Worm (Caenorhabditis elegans) whole organism, L1 larva: Measurements from ENCODE around the gene BE10.1.

Experiments
- C34B4.2 ChIP-seq: sonication (generic microtip); optimal IDR thresholded peaks from 2 replicates; lab custom pipeline; 2017; ENCODE audit warnings: mild to moderate bottlenecking, missing genetic modification characterization, missing compliant biosample characterization
- F16B12.6 ChIP-seq: fragments of 150-350 bp; optimal IDR thresholded peaks from 2 replicates; lab custom pipeline; 2014; ENCODE audit warnings: missing biosample characterization, missing genetic modification characterization
- Y116A8C.19 ChIP-seq: sonication (generic microtip); optimal IDR thresholded peaks from 2 replicates; lab custom pipeline; 2016; ENCODE audit warnings: missing compliant biosample characterization, missing genetic modification characterization, borderline replicate concordance
- aly-2 ChIP-seq: fragments of 150-350 bp; optimal IDR thresholded peaks from 2 replicates; lab custom pipeline; 2014; ENCODE audit warnings: missing biosample characterization, missing genetic modification characterization
- ama-1 ChIP-seq: fragments of 150-350 bp; optimal IDR thresholded peaks from 2 replicates; lab custom pipeline; 2014
- ceh-63 ChIP-seq: fragments of 200-800 bp; sonication (Bioruptor generic); optimal IDR thresholded peaks from 2 replicates; lab custom pipeline; 2018; ENCODE audit warnings: mild to moderate bottlenecking, missing genetic modification characterization, missing compliant biosample characterization
- ceh-82 ChIP-seq, 3 experiments: fragments of 150-350 bp in 1 of 3; sonication (generic microtip) in 2 of 3; optimal IDR thresholded peaks; 2 replicates each; lab custom pipeline; 2014 to 2017; ENCODE audit warnings: missing biosample characterization in 3 of 3, missing genetic modification characterization in 3 of 3
- ceh-90 ChIP-seq: sonication (generic microtip); optimal IDR thresholded peaks from 2 replicates; lab custom pipeline; 2016; ENCODE audit warnings: missing genetic modification characterization, missing compliant biosample characterization
- efl-1 ChIP-seq, 4 experiments: fragments of 150-350 bp; optimal IDR thresholded peaks in 3 of 4; peaks in 1 of 4; 1 replicate in 1 of 4; 2 replicates in 3 of 4; lab custom pipeline; 2014; ENCODE audit warnings: missing biosample characterization in 2 of 4, missing genetic modification characterization in 2 of 4, missing genetic modification reagents in 2 of 4
- egl-13 ChIP-seq: sonication (generic microtip); optimal IDR thresholded peaks from 2 replicates; lab custom pipeline; 2016; ENCODE audit warnings: missing genotype, missing genetic modification reagents, missing genetic modification characterization, missing compliant biosample characterization
- egl-27 ChIP-seq, 2 experiments: fragments of 150-350 bp in 1 of 2; sonication (generic microtip); optimal IDR thresholded peaks; 3 replicates each; lab custom pipeline; 2017 to 2018; ENCODE audit warnings: missing biosample characterization in 2 of 2, missing genetic modification characterization in 2 of 2, missing genetic modification reagents in 2 of 2
- fkh-10 ChIP-seq: sonication (generic microtip); optimal IDR thresholded peaks from 2 replicates; lab custom pipeline; 2017; ENCODE audit warnings: missing biosample characterization, missing genetic modification reagents, missing genetic modification characterization
- fkh-8 ChIP-seq: sonication (generic microtip); optimal IDR thresholded peaks from 2 replicates; lab custom pipeline; 2016; ENCODE audit warnings: mild to moderate bottlenecking, missing genetic modification characterization, missing compliant biosample characterization
- jun-1 ChIP-seq: fragments of 150-350 bp; optimal IDR thresholded peaks from 2 replicates; lab custom pipeline; 2014; ENCODE audit warnings: missing biosample characterization, missing genetic modification reagents, missing genetic modification characterization
- lin-13 ChIP-seq: fragments of 150-350 bp; optimal IDR thresholded peaks from 2 replicates; lab custom pipeline; 2014; ENCODE audit warnings: missing biosample characterization, missing genetic modification reagents, missing genetic modification characterization
- lin-35 ChIP-seq, 2 experiments: fragments of 150-350 bp; optimal IDR thresholded peaks; 2 replicates each; lab custom pipeline; 2014; ENCODE audit warnings: missing biosample characterization in 2 of 2, missing genetic modification characterization in 2 of 2, missing genetic modification reagents in 2 of 2
- mab-9 ChIP-seq: fragments of 200-800 bp; sonication (Bioruptor generic); IDR thresholded peaks from 2 replicates; pipeline ENCODE4 v1.3.6; 2022; ENCODE audit warnings: missing genetic modification reagents, missing genetic modification characterization, missing compliant biosample characterization
- mdl-1 ChIP-seq, 2 experiments: fragments of 150-350 bp; optimal IDR thresholded peaks; 2 replicates each; lab custom pipeline; 2014 to 2017; ENCODE audit warnings: missing biosample characterization in 2 of 2, missing genetic modification characterization in 2 of 2, inconsistent platforms in 1 of 2
- nhr-20 ChIP-seq: sonication (generic microtip); optimal IDR thresholded peaks from 2 replicates; lab custom pipeline; 2016; ENCODE audit warnings: mild to moderate bottlenecking, missing genetic modification characterization, missing compliant biosample characterization
- nhr-237 ChIP-seq: fragments of 150-350 bp; optimal IDR thresholded peaks from 2 replicates; lab custom pipeline; 2014; ENCODE audit warnings: missing biosample characterization, missing genetic modification characterization
- nhr-85 ChIP-seq: sonication (generic microtip); peaks from one replicate; lab custom pipeline; 2016; ENCODE audit warnings: missing genetic modification characterization, inconsistent platforms, missing compliant biosample characterization
- snpc-4 ChIP-seq: fragments of 150-350 bp; optimal IDR thresholded peaks from 2 replicates; lab custom pipeline; 2014; ENCODE audit warnings: missing biosample characterization, missing genetic modification characterization
- snu-23 ChIP-seq: sonication (generic microtip); optimal IDR thresholded peaks from 2 replicates; lab custom pipeline; 2016; ENCODE audit warnings: missing genetic modification characterization, missing compliant biosample characterization
- sptf-1 ChIP-seq: fragments of 150-350 bp; optimal IDR thresholded peaks from 2 replicates; lab custom pipeline; 2014; ENCODE audit warnings: missing biosample characterization, missing genetic modification characterization
- tbx-2 ChIP-seq: sonication (generic microtip); optimal IDR thresholded peaks from 2 replicates; lab custom pipeline; 2016; ENCODE audit warnings: missing genetic modification characterization, missing compliant biosample characterization
- tlp-1 ChIP-seq: fragments of 150-350 bp; optimal IDR thresholded peaks from 2 replicates; lab custom pipeline; 2014; ENCODE audit warnings: missing biosample characterization, missing genetic modification characterization
- unc-86 ChIP-seq: sonication (generic microtip); optimal IDR thresholded peaks from 2 replicates; lab custom pipeline; 2016; ENCODE audit warnings: missing genetic modification characterization, missing compliant biosample characterization
- vab-15 ChIP-seq: sonication (generic microtip); optimal IDR thresholded peaks from 2 replicates; lab custom pipeline; 2017; ENCODE audit warnings: missing genotype, mild to moderate bottlenecking, missing genetic modification characterization, missing compliant biosample characterization
- zag-1 ChIP-seq: fragments of 150-350 bp; optimal IDR thresholded peaks from 2 replicates; lab custom pipeline; 2014; ENCODE audit warnings: missing biosample characterization, missing genetic modification characterization
- zip-4 ChIP-seq: fragments of 200-800 bp; sonication (Bioruptor generic); optimal IDR thresholded peaks from 2 replicates; lab custom pipeline; 2018; ENCODE audit warnings: mild to moderate bottlenecking, missing genetic modification characterization, moderate library complexity, missing compliant biosample characterization
- ztf-11 ChIP-seq, 2 experiments: sonication (generic microtip); optimal IDR thresholded peaks; 2 replicates each; lab custom pipeline; 2016 to 2017; ENCODE audit warnings: missing genetic modification characterization in 2 of 2, missing biosample characterization in 1 of 2, missing compliant biosample characterization in 1 of 2

Gene BE10.1

DNA sequence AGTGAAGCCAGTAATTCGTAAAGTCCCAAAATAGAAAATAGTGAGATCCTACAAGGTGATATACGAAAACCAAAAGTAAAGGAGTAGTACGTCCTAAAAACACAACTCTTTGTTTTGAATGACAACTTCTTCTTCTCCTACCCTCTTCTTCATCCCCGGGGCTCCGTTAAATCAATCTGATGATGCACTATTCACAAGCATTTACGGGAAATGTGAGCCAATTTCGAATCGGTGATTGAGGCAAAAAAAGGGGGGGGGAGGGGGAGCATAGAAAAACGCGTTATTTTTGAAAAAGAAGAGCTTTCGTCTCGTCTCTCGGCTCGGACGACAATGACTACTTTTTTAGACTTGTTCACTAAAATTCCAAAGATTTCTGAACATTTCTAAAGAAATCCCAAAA is 5.4 kb downstream of the BE10.1 start:
- TF ChIP-seq tlp-1 (tag; lab: Kevin White, UChicago) (no peak), fkh-10 (GFP tag; lab: Kevin White, UChicago) (peak; percentile 82)

ce11 chrIII:12779676-12780337 is 9.5 kb downstream of the BE10.1 start, which contains the start of gene gab-1:
gab-1 (minus strand) TSS chrIII:12779726.
- TF ChIP-seq ceh-63 (GFP tag; lab: Kevin White, UChicago), result no peak
- no peak for TF ChIP-seq ceh-90 (tag; lab: Kevin White, UChicago)
- TF ChIP-seq vab-15 (tag; lab: Kevin White, UChicago), result no peak
- no peak for TF ChIP-seq tbx-2 (tag; lab: Kevin White, UChicago)
- no peak for TF ChIP-seq egl-27 (tag; optimal IDR thresholded peaks at IDR 0.05; lab: Kevin White, UChicago)

DNA sequence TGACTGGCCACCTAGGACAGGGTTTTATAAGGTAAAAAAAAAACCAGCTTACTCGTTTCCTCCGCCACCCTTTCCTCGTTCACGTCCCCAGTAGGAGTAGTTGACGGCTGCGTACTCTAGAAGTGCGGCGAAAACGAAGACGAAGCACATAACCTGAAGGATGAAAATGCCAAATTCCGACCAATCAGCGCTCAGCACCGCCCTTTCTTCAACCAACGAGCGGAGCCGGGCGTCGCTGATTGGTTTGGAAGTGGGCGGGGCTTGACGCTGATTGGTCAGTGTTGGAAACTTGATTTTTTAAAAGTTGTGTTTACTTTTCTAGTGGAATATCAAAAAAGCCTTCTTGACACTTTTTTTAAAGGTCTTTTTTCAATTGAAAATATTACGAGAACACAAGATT is 15.6 kb downstream of the BE10.1 start:
- no peak for TF ChIP-seq aly-2 (tag; lab: Kevin White, UChicago)
- TF ChIP-seq efl-1 (optimal IDR thresholded peaks at IDR 0.05; lab: Kevin White, UChicago), result no peak
- peak in 1 of 2 experiments; percentile 76 for TF ChIP-seq efl-1 (GFP tag; optimal IDR thresholded peaks at IDR 0.05 in 1 of 2; lab: Kevin White, UChicago)
- TF ChIP-seq jun-1 (tag; lab: Kevin White, UChicago), result no peak
- no peak for TF ChIP-seq mdl-1 (tag; optimal IDR thresholded peaks at IDR 0.05; lab: Kevin White, UChicago)
- TF ChIP-seq F16B12.6 (tag; lab: Kevin White, UChicago), result no peak
- TF ChIP-seq lin-13 (GFP tag; lab: Kevin White, UChicago), result no peak

DNA sequence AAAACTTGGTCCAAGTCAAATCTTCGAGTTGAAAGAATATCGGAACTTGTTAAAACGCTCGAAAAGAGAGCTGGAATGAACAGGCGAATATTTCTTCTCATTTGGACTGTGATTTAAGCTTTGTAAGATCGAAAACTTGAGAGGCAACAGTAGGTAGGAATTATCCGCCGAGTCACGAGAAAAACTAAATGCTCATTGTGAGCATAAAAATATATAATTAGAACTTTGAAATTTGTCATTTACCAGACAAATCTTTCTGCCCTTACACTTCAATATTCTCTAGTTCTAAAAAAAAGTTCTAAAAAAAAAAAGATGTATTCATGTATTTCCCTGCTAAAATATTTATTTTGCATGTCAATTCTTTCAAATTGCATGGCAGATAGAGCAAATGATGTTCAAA is 25.1 kb downstream of the BE10.1 start, which contains the start of the genes irld-19 and irld-61:
irld-19 (minus strand) TSS at position 101 of the 400 bp plus-strand sequence.
irld-61 (plus strand) TSS at position 313 of the 400 bp plus-strand sequence.
- TF ChIP-seq zag-1 (no peak), unc-86 (tag; lab: Kevin White, UChicago) (no peak), nhr-237 (no peak), ama-1 (no peak), egl-13 (no peak), mab-9 (no peak), nhr-20 (tag; lab: Kevin White, UChicago) (no peak), Y116A8C.19 (no peak), lin-35 (GFP tag; optimal IDR thresholded peaks at IDR 0.05; lab: Kevin White, UChicago) (no peak), C34B4.2 (tag; lab: Kevin White, UChicago) (no peak)

DNA sequence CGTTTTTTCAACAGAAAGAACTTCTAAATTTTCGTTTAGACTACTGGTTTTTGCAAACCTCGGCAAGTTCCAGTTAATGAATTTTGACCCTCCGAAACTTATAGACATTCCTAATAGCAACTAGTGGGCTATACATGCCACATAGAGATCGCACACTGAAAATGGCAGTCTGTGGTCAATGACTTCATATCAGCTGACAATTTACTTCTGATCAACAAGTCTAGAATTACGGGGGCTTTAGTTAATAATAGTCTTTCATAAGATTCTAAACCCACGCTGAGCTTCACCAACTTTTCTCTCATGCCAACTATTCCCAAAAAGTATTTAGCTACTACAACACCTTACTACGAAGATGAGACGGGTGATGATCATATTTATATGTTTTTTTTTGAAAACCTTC is 32.0 kb downstream of the BE10.1 start, which contains the start of gene srw-9:
srw-9 (plus strand) TSS at position 301 of the 400 bp plus-strand sequence.
- no peak for TF ChIP-seq zip-4 (GFP tag; lab: Kevin White, UChicago)
- no peak for TF ChIP-seq ceh-82 (tag; optimal IDR thresholded peaks at IDR 0.05; lab: Kevin White, UChicago)
- no peak for TF ChIP-seq ztf-11 (tag; optimal IDR thresholded peaks at IDR 0.05; lab: Kevin White, UChicago)
- TF ChIP-seq snpc-4 (tag; lab: Kevin White, UChicago), result no peak

- TF ChIP-seq fkh-8 (peak; percentile 0), efl-1 (optimal IDR thresholded peaks at IDR 0.05; lab: Kevin White, UChicago) (no peak), efl-1 (GFP tag; optimal IDR thresholded peaks at IDR 0.05 in 1 of 2; lab: Kevin White, UChicago) (no peak)
Measured at ce11 chrIII:12755048-12755447, 34.3 kb downstream of the BE10.1 start, which contains the start of gene srw-10. srw-10 (plus strand) TSS chrIII:12755348.

- no peak for TF ChIP-seq sptf-1 (tag; lab: Kevin White, UChicago)
- no peak for TF ChIP-seq snu-23 (GFP tag; lab: Kevin White, UChicago)
- TF ChIP-seq nhr-85 (tag; lab: Kevin White, UChicago), result peak; percentile 14
- no peak for TF ChIP-seq mab-9
Measured at ce11 chrIII:12750831-12751230, 38.5 kb downstream of the BE10.1 start, which contains the start of the genes irld-60 and irld-20. irld-60 (minus strand) TSS chrIII:12750931. irld-20 (plus strand) TSS chrIII:12751109.
